Worm (Caenorhabditis elegans) whole organism, L1 larva: ENCODE measurements around the gene C06E4.5.

Experiments used
- ces-1 ChIP-seq: fragments of 150-350 bp; optimal IDR thresholded peaks from 2 replicates; lab custom pipeline; 2014; ENCODE audit warnings: missing biosample characterization, missing genetic modification reagents, missing genetic modification characterization
- efl-1 ChIP-seq, 4 experiments: fragments of 150-350 bp; optimal IDR thresholded peaks in 3 of 4; peaks in 1 of 4; 1 replicate in 1 of 4; 2 replicates in 3 of 4; lab custom pipeline; 2014; ENCODE audit warnings: missing biosample characterization in 2 of 4, missing genetic modification characterization in 2 of 4, missing genetic modification reagents in 2 of 4
- jun-1 ChIP-seq: fragments of 150-350 bp; optimal IDR thresholded peaks from 2 replicates; lab custom pipeline; 2014; ENCODE audit warnings: missing biosample characterization, missing genetic modification reagents, missing genetic modification characterization
- nhr-28 ChIP-seq: fragments of 150-350 bp; optimal IDR thresholded peaks from 2 replicates; lab custom pipeline; 2014; ENCODE audit warnings: missing biosample characterization, missing genetic modification characterization

ce11 chrIV:7285839-7286238, 31.0 kb downstream of the C06E4.5 start, which contains the start of gene C06E4.8:
- TF ChIP-seq ces-1 (GFP tag; lab: Kevin White, UChicago) (no peak), efl-1 (optimal IDR thresholded peaks at IDR 0.05; lab: Kevin White, UChicago) (no peak), efl-1 (GFP tag; optimal IDR thresholded peaks at IDR 0.05 in 1 of 2; lab: Kevin White, UChicago) (no peak), jun-1 (no peak), nhr-28 (tag; lab: Kevin White, UChicago) (no peak)
